Worm (Caenorhabditis elegans) whole organism, mixed stage, embryonic: ENCODE data around the gene ttbk-6.

ENCODE experiments used
- bed-3 ChIP-seq: fragments of 200-800 bp; sonication (Bioruptor generic); optimal IDR thresholded peaks from 3 replicates; lab custom pipeline; 2018; ENCODE audit warnings: mild to moderate bottlenecking, missing genetic modification characterization, moderate library complexity, missing compliant biosample characterization
- blmp-1 ChIP-seq: fragments of 150-350 bp; optimal IDR thresholded peaks from 2 replicates; lab custom pipeline; 2014; ENCODE audit warnings: missing biosample characterization, missing genetic modification characterization
- ceh-39 ChIP-seq: fragments of 150-350 bp; optimal IDR thresholded peaks from 2 replicates; lab custom pipeline; 2014; ENCODE audit warnings: missing biosample characterization, missing genetic modification characterization
- ceh-43 ChIP-seq: fragments of 200-800 bp; sonication (Bioruptor generic); optimal IDR thresholded peaks from 2 replicates; lab custom pipeline; 2018; ENCODE audit warnings: mild to moderate bottlenecking, missing genetic modification characterization, moderate library complexity, missing compliant biosample characterization
- ceh-83 ChIP-seq: fragments of 200-800 bp; sonication (Bioruptor generic); optimal IDR thresholded peaks from 2 replicates; lab custom pipeline; 2018; ENCODE audit warnings: mild to moderate bottlenecking, missing genetic modification characterization, missing compliant biosample characterization
- ces-1 ChIP-seq: fragments of 150-350 bp; optimal IDR thresholded peaks from 2 replicates; lab custom pipeline; 2014; ENCODE audit warnings: missing biosample characterization, missing genetic modification reagents, missing genetic modification characterization
- cnd-1 ChIP-seq: fragments of 200-800 bp; sonication (Bioruptor generic); optimal IDR thresholded peaks from 2 replicates; lab custom pipeline; 2018; ENCODE audit warnings: mild to moderate bottlenecking, missing genetic modification characterization, missing compliant biosample characterization
- drap-1 ChIP-seq: fragments of 200-800 bp; sonication (Bioruptor generic); optimal IDR thresholded peaks from 3 replicates; lab custom pipeline; 2018; ENCODE audit warnings: mild to moderate bottlenecking, missing genetic modification characterization, missing compliant biosample characterization
- elt-1 ChIP-seq: sonication (generic microtip); optimal IDR thresholded peaks from 2 replicates; lab custom pipeline; 2017; ENCODE audit warnings: missing genetic modification characterization, mild to moderate bottlenecking, missing compliant biosample characterization, antibody characterized with exemption, moderate library complexity, borderline replicate concordance; ENCODE audit not compliant: insufficient read depth
- elt-3 ChIP-seq: fragments of 150-350 bp; optimal IDR thresholded peaks from 2 replicates; lab custom pipeline; 2014; ENCODE audit warnings: missing biosample characterization, missing genetic modification characterization
- flh-1 ChIP-seq: fragments of 200-800 bp; sonication (Bioruptor generic); optimal IDR thresholded peaks from 2 replicates; lab custom pipeline; 2018; ENCODE audit warnings: mild to moderate bottlenecking, missing genetic modification characterization, moderate library complexity, missing compliant biosample characterization
- ham-2 ChIP-seq: fragments of 200-800 bp; sonication (Bioruptor generic); optimal IDR thresholded peaks from 2 replicates; lab custom pipeline; 2018; ENCODE audit warnings: mild to moderate bottlenecking, missing genetic modification characterization, missing compliant biosample characterization
- hlh-1 ChIP-seq: fragments of 150-350 bp; optimal IDR thresholded peaks from 2 replicates; lab custom pipeline; 2014; ENCODE audit warnings: missing biosample characterization, missing genetic modification reagents, missing genetic modification characterization
- lin-13 ChIP-seq: fragments of 150-350 bp; optimal IDR thresholded peaks from 2 replicates; lab custom pipeline; 2014; ENCODE audit warnings: missing biosample characterization, missing genetic modification characterization
- lin-32 ChIP-seq: fragments of 200-800 bp; sonication (Bioruptor generic); optimal IDR thresholded peaks from 2 replicates; lab custom pipeline; 2018; ENCODE audit warnings: mild to moderate bottlenecking, missing genetic modification characterization, missing compliant biosample characterization
- lsy-2 ChIP-seq: fragments of 150-350 bp; optimal IDR thresholded peaks from 2 replicates; lab custom pipeline; 2014; ENCODE audit warnings: missing biosample characterization, missing genetic modification characterization
- mab-5 ChIP-seq: fragments of 150-350 bp; optimal IDR thresholded peaks from 2 replicates; lab custom pipeline; 2014; ENCODE audit warnings: missing biosample characterization, missing genetic modification characterization
- mls-2 ChIP-seq: sonication (generic microtip); optimal IDR thresholded peaks from 2 replicates; lab custom pipeline; 2016; ENCODE audit warnings: mild to moderate bottlenecking, missing genetic modification characterization, moderate library complexity, missing compliant biosample characterization
- nhr-12 ChIP-seq: fragments of 150-350 bp; optimal IDR thresholded peaks from 2 replicates; lab custom pipeline; 2014; ENCODE audit warnings: missing biosample characterization, missing genetic modification characterization
- nhr-237 ChIP-seq: fragments of 150-350 bp; optimal IDR thresholded peaks from 2 replicates; lab custom pipeline; 2014; ENCODE audit warnings: missing biosample characterization, missing genetic modification characterization
- nhr-28 ChIP-seq: fragments of 150-350 bp; optimal IDR thresholded peaks from 2 replicates; lab custom pipeline; 2014; ENCODE audit warnings: missing biosample characterization, missing genetic modification characterization
- nhr-76 ChIP-seq: sonication (generic microtip); optimal IDR thresholded peaks from 2 replicates; lab custom pipeline; 2017; ENCODE audit warnings: missing biosample characterization, missing genetic modification characterization
- pha-4 ChIP-seq: fragments of 150-350 bp; optimal IDR thresholded peaks from 2 replicates; lab custom pipeline; 2018; ENCODE audit warnings: missing biosample characterization, missing genetic modification reagents, missing genetic modification characterization
- sem-2 ChIP-seq: fragments of 200-800 bp; sonication (Bioruptor generic); optimal IDR thresholded peaks from 2 replicates; lab custom pipeline; 2018; ENCODE audit warnings: mild to moderate bottlenecking, missing genetic modification characterization, missing compliant biosample characterization
- snpc-4 ChIP-seq: fragments of 150-350 bp; optimal IDR thresholded peaks from 2 replicates; lab custom pipeline; 2014; ENCODE audit warnings: missing biosample characterization, missing genetic modification characterization
- sptf-1 ChIP-seq: sonication (generic microtip); optimal IDR thresholded peaks from 2 replicates; lab custom pipeline; 2017; ENCODE audit warnings: mild to moderate bottlenecking, missing genetic modification characterization, moderate library complexity, missing compliant biosample characterization
- tbx-8 ChIP-seq: fragments of 200-800 bp; sonication (Bioruptor generic); optimal IDR thresholded peaks from 2 replicates; lab custom pipeline; 2018; ENCODE audit warnings: mild to moderate bottlenecking, missing genetic modification characterization, moderate library complexity, missing compliant biosample characterization
- unc-120 ChIP-seq: sonication (generic microtip); optimal IDR thresholded peaks from 2 replicates; lab custom pipeline; 2017; ENCODE audit warnings: missing genetic modification characterization, missing compliant biosample characterization; ENCODE audit not compliant: poor library complexity, severe bottlenecking
- unc-39 ChIP-seq: fragments of 150-350 bp; optimal IDR thresholded peaks from 2 replicates; lab custom pipeline; 2014; ENCODE audit warnings: missing biosample characterization, missing genetic modification characterization
- unc-62 ChIP-seq: fragments of 150-350 bp; optimal IDR thresholded peaks from 2 replicates; lab custom pipeline; 2014; ENCODE audit warnings: missing biosample characterization, missing genetic modification reagents, missing genetic modification characterization
- zip-8 ChIP-seq: fragments of 150-350 bp; optimal IDR thresholded peaks from 2 replicates; lab custom pipeline; 2014; ENCODE audit warnings: missing biosample characterization, missing genetic modification characterization
- ztf-11 ChIP-seq: fragments of 150-350 bp; optimal IDR thresholded peaks from 2 replicates; lab custom pipeline; 2014; ENCODE audit warnings: missing biosample characterization, missing genetic modification characterization

The ttbk-6 gene

DNA sequence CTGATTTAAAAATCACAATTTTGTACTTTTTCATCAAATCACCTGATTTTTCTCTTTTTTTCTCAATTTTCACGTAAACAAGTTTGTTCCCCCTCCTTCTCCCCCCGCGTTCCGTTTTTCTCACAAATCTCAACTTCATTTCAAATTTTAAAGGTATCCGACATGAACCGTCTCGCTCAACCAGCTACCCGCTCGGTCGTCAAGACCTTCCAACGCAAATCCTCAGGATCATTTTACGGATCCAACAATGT, 7.0 kb downstream of the ttbk-6 start, which contains the start of gene cox-6A:
cox-6A (plus strand) TSS at position 152 of the 251 bp plus-strand sequence.
- TF ChIP-seq nhr-76 (tag; lab: Kevin White, UChicago) (no peak), lsy-2 (no peak), ham-2 (GFP tag; lab: Kevin White, UChicago) (no peak), zip-8 (tag; lab: Kevin White, UChicago) (no peak), bed-3 (GFP tag; lab: Kevin White, UChicago) (no peak), nhr-28 (tag; lab: Kevin White, UChicago) (no peak)
- TF ChIP-seq, all 35 proteins: peak for 0

DNA sequence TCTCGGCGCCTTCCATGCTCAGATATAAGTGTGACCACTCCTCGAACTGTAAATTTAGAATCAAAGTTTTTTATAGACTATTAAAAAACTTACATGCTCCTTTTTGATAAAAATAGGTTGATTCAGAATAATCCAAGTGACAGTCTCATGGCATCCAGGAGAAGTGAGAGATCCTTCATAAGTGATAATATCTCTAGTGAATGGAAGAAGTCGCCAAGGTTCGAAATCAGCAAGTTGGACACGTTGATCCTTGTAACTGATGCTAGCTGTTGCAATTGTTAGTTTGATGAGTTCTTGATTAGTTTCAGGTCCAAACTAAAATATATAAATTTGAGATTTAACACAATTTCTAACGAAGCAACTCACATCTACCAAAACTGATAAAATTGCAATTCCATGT, 8.8 kb downstream of the ttbk-6 start:
- TF ChIP-seq ztf-11: no peak
- no peak for TF ChIP-seq cnd-1 (tag; lab: Kevin White, UChicago)
- no peak for TF ChIP-seq ces-1 (GFP tag; lab: Kevin White, UChicago)
- TF ChIP-seq nhr-28 (tag; lab: Kevin White, UChicago): no peak
- no peak for TF ChIP-seq lin-13 (tag; lab: Kevin White, UChicago)
- no peak for TF ChIP-seq snpc-4
- no peak for TF ChIP-seq lsy-2
- no peak for TF ChIP-seq sem-2

DNA sequence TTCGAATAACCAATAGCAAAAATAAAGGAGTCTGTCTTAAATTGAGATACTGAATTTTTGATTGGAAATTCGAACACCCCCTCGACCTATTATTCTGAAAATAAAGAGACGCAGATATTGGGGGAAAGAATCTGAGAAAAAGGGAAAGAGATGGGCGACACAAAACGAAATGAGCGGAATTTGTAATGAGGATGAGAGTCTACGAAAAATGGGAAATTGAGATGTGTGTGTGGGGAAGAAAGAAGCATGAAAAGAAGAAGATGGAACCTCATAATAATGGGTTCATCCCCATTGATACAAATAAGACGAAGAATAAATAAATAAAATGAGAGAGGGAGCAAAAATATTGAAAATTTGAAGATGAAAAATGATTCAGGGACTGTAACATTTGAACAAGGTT, 11.0 kb downstream of the ttbk-6 start, which contains the start of gene cah-1:
cah-1 (minus strand) TSS at position 101 of the 400 bp plus-strand sequence.
- TF ChIP-seq nhr-237 (tag; lab: Kevin White, UChicago): no peak
- peak; percentile 0 for TF ChIP-seq ces-1 (GFP tag; lab: Kevin White, UChicago)

DNA sequence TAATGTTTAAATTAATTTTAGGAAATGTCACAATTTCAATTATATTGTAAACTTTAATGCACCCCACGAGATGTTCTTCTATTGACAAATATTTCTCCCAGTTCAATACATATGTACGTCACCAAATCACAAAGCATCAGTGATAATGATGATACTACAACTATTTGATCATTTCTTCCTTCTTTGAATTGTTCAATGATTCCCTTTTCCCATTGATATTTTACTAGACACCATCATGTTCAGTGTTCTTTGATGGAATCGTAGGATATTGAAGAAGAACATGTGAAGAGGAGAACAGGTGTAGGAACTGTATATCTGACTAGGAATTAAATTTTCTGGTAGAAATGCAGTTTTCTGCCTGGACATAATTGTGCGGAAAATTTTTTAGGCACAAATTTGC, 15.0 kb downstream of the ttbk-6 start:
- TF ChIP-seq sptf-1 (tag; lab: Kevin White, UChicago) (no peak), hlh-1 (no peak), elt-3 (tag; lab: Kevin White, UChicago) (no peak), elt-1 (tag; lab: Kevin White, UChicago) (no peak), drap-1 (GFP tag; lab: Kevin White, UChicago) (no peak), nhr-76 (tag; lab: Kevin White, UChicago) (no peak), lin-32 (no peak), mls-2 (tag; lab: Kevin White, UChicago) (no peak), flh-1 (no peak), ces-1 (GFP tag; lab: Kevin White, UChicago) (no peak), unc-39 (tag; lab: Kevin White, UChicago) (no peak), nhr-28 (tag; lab: Kevin White, UChicago) (no peak), nhr-237 (tag; lab: Kevin White, UChicago) (no peak), ceh-39 (tag; lab: Kevin White, UChicago) (no peak), pha-4 (no peak), ceh-83 (GFP tag; lab: Kevin White, UChicago) (no peak), zip-8 (tag; lab: Kevin White, UChicago) (no peak), tbx-8 (GFP tag; lab: Kevin White, UChicago) (no peak), mab-5 (tag; lab: Kevin White, UChicago) (no peak)

DNA sequence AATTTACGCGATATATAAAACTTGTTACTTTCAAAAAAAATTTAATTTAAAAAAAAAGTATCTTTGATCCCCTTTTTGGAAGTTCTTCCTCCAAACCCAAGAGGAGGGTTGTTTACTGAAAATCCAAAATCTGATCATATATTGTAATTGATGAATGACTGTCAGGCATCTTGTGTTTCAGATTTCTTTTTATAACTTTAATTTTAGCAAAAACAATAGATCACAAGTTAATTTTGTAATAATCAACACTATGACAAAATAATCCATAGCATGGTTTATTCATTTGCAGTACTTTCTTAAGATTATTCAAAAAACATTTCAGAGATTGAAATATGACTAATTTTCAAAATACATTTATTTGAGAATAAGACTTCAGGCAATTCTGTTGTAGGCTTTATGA, 17.8 kb downstream of the ttbk-6 start:
- TF ChIP-seq snpc-4: no peak
- TF ChIP-seq unc-62 (GFP tag; lab: Kevin White, UChicago): no peak
- no peak for TF ChIP-seq cnd-1 (tag; lab: Kevin White, UChicago)
- TF ChIP-seq pha-4: no peak
- no peak for TF ChIP-seq unc-39 (tag; lab: Kevin White, UChicago)
- no peak for TF ChIP-seq lin-32
- no peak for TF ChIP-seq mab-5 (tag; lab: Kevin White, UChicago)
- TF ChIP-seq ztf-11: no peak
- no peak for TF ChIP-seq nhr-28 (tag; lab: Kevin White, UChicago)
- TF ChIP-seq ceh-39 (tag; lab: Kevin White, UChicago): no peak
- TF ChIP-seq hlh-1: no peak
- TF ChIP-seq elt-1 (tag; lab: Kevin White, UChicago): no peak
- TF ChIP-seq sem-2: no peak
- no peak for TF ChIP-seq nhr-12 (tag; lab: Kevin White, UChicago)
- no peak for TF ChIP-seq ceh-43
- TF ChIP-seq unc-120: no peak
- no peak for TF ChIP-seq blmp-1 (tag; lab: Kevin White, UChicago)
- no peak for TF ChIP-seq ceh-83 (GFP tag; lab: Kevin White, UChicago)
